Worm (Caenorhabditis elegans): ENCODE measurements around the gene C23H4.8.

The C23H4.8 gene

DNA sequence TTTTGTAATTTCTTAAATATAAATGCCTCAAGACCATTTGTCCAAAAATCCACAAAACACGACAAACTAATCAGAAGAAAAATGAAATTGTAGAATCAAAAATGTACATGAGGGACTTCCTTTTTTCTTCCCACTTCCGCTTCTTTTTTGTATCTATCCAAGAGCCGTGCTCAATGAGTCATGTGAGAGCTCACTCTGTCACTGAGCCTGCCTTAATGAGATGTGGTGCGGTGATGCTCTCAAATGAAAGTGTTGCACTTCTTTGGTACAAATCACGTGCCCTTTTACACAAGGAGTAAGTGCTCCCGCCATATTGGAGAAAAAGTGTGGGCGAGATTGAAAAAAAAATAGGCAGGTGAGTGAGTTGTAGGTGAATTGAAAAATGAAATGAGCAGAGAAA lies 12.7 kb upstream of the C23H4.8 start (continued):
- TF ChIP-seq nhr-25 (tag; optimal IDR thresholded peaks at IDR 0.05; ENCODE audit: borderline replicate concordance, insufficient read depth) = no peak

DNA sequence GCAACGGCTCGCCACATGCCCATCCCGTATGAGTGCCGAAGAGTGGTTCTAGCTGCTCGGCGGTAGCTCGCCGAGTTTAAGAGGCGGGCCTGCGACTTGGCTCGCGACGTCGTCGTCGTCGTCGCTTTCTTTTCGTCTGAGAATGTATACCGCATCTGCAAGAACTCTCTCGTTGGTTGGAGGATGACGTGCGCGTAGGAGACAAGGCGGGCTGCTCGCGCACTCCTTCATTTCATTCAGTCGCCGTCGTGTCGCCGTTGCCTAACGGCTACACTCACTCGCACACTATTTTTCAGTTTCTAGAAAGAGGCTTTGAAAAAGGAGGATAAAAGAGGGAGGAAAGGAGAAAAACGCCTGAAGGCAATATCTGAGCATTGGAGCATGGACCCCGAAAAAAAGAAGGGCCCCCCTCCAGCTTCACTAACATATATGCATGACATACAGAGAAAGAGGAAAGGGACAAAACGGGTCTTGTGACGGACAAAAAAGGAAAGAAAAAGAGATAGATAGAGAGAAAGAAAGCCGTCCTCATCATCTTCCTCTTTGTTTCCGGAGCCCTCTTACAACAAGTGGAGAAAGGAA lies 11.5 kb upstream of the C23H4.8 start:
- peak in 1 of 2 experiments; percentile 58 for TF ChIP-seq hif-1 (tag; optimal IDR thresholded peaks at IDR 0.05)
- TF ChIP-seq madf-5 (GFP tag; IDR thresholded peaks at IDR 0.05) = no peak
- TF ChIP-seq F49E8.2 (tag; optimal IDR thresholded peaks at IDR 0.05; ENCODE audit: borderline replicate concordance) = no peak
- no peak for TF ChIP-seq egl-27 (tag; optimal IDR thresholded peaks at IDR 0.05)
- TF ChIP-seq daf-8 (GFP tag; IDR thresholded peaks at IDR 0.05) = no peak
- TF ChIP-seq cey-2 (tag; optimal IDR thresholded peaks at IDR 0.05; ENCODE audit: borderline replicate concordance, insufficient read depth) = no peak
- TF ChIP-seq pqm-1 (tag; optimal IDR thresholded peaks at IDR 0.05) = no peak
- TF ChIP-seq T26A8.4 (GFP tag; IDR thresholded peaks at IDR 0.05) = no peak
- TF ChIP-seq zag-1 (tag; optimal IDR thresholded peaks at IDR 0.05) = no peak
- no peak for TF ChIP-seq ceh-82 (tag; optimal IDR thresholded peaks at IDR 0.05)
- peak; percentile 87 for TF ChIP-seq rbr-2 (tag; optimal IDR thresholded peaks at IDR 0.05)
- TF ChIP-seq daf-12 (tag; optimal IDR thresholded peaks at IDR 0.05) = no peak
- TF ChIP-seq aly-2 (tag; optimal IDR thresholded peaks at IDR 0.05) = no peak
- no peak for TF ChIP-seq mxl-2 (GFP tag; conservative IDR thresholded peaks at IDR 0.05)
- peak in 1 of 2 experiments; percentile 92 for TF ChIP-seq unc-62 (GFP tag; optimal IDR thresholded peaks at IDR 0.05 in 1 of 2)
- TF ChIP-seq unc-62 (tag; optimal IDR thresholded peaks at IDR 0.05) = no peak
- TF ChIP-seq ces-1 (GFP tag; optimal IDR thresholded peaks at IDR 0.05) = no peak
- TF ChIP-seq snpc-4 (tag; optimal IDR thresholded peaks at IDR 0.05) = no peak
- TF ChIP-seq pha-4 (GFP tag; IDR thresholded peaks at IDR 0.05) = no peak
- TF ChIP-seq pha-4 (tag; optimal IDR thresholded peaks at IDR 0.05) = no peak
- TF ChIP-seq set-16 (GFP tag; IDR thresholded peaks at IDR 0.05) = peak; percentile 91
- no peak for TF ChIP-seq mxl-3 (GFP tag; optimal IDR thresholded peaks at IDR 0.05)
- TF ChIP-seq saeg-2 (GFP tag; IDR thresholded peaks at IDR 0.05) = no peak
- TF ChIP-seq hmg-1.1 (GFP tag; IDR thresholded peaks at IDR 0.05) = peak; percentile 69
- TF ChIP-seq dmd-8 (GFP tag; IDR thresholded peaks at IDR 0.05) = no peak
- TF ChIP-seq nhr-11 (tag; optimal IDR thresholded peaks at IDR 0.05) = peak; percentile 51
- peak; percentile 50 to 62 for TF ChIP-seq lsy-2 (tag; optimal IDR thresholded peaks at IDR 0.05)
- no peak for TF ChIP-seq arid-1 (GFP tag; conservative IDR thresholded peaks at IDR 0.05)
- no peak for TF ChIP-seq zip-11 (GFP tag; IDR thresholded peaks at IDR 0.05)
- no peak for TF ChIP-seq dve-1 (tag; optimal IDR thresholded peaks at IDR 0.05; ENCODE audit: insufficient read depth)
- no peak for TF ChIP-seq nhr-77 (tag; optimal IDR thresholded peaks at IDR 0.05)
- TF ChIP-seq F37D6.2 (tag; optimal IDR thresholded peaks at IDR 0.05) = peak; percentile 66
- TF ChIP-seq F10B5.3 (tag; optimal IDR thresholded peaks at IDR 0.05) = no peak
- TF ChIP-seq fos-1 (tag; optimal IDR thresholded peaks at IDR 0.05) = no peak
- peak; percentile 11 for TF ChIP-seq hlh-11 (tag; optimal IDR thresholded peaks at IDR 0.05)
- no peak for TF ChIP-seq nhr-25 (tag; optimal IDR thresholded peaks at IDR 0.05; ENCODE audit: borderline replicate concordance, insufficient read depth)
- no peak for TF ChIP-seq nhr-6 (tag; optimal IDR thresholded peaks at IDR 0.05)
- no peak for TF ChIP-seq zfp-2 (tag; optimal IDR thresholded peaks at IDR 0.05)
- peak; percentile 34 for TF ChIP-seq sdz-12 (GFP tag; optimal IDR thresholded peaks at IDR 0.05)
- TF ChIP-seq madf-9 (GFP tag; conservative IDR thresholded peaks at IDR 0.05) = no peak
- peak; percentile 88 for TF ChIP-seq fkh-10 (GFP tag; optimal IDR thresholded peaks at IDR 0.05)
- TF ChIP-seq ZK337.2 (GFP tag; IDR thresholded peaks at IDR 0.05) = no peak
- no peak for TF ChIP-seq lin-38 (GFP tag; IDR thresholded peaks at IDR 0.05)
- TF ChIP-seq F26F4.8 (GFP tag; conservative IDR thresholded peaks at IDR 0.05) = no peak
- no peak for TF ChIP-seq T20F7.1 (GFP tag; optimal IDR thresholded peaks at IDR 0.05)
- TF ChIP-seq nhr-237 (tag; optimal IDR thresholded peaks at IDR 0.05) = no peak
- no peak for TF ChIP-seq nhr-41 (GFP tag; IDR thresholded peaks at IDR 0.05)
- TF ChIP-seq jun-1 (tag; optimal IDR thresholded peaks at IDR 0.05) = no peak
- no peak for TF ChIP-seq mdt-29 (GFP tag; IDR thresholded peaks at IDR 0.05)
